Fruit fly (Drosophila melanogaster) whole organism, embryonic: Measurements from ENCODE around the gene CG1971.

Experiments used
- Bgb ChIP-seq: fragments of 200-800 bp; sonication (Bioruptor generic); IDR thresholded peaks from 2 replicates; pipeline ENCODE4 v1.3.6; 2022; ENCODE audit warnings: missing biosample characterization, missing genetic modification characterization; ENCODE audit not compliant: partially characterized antibody
- CG12391 ChIP-seq: fragments of 200-800 bp; sonication (Bioruptor generic); optimal IDR thresholded peaks from 3 replicates; lab custom pipeline; 2018; ENCODE audit warnings: missing biosample characterization, mild to moderate bottlenecking, missing genetic modification characterization, moderate library complexity
- CG14050 ChIP-seq: fragments of 200-800 bp; sonication (Bioruptor generic); IDR thresholded peaks from 3 replicates; pipeline ENCODE4 v1.3.6; 2022; ENCODE audit warnings: missing biosample characterization, missing genetic modification characterization
- CG14441 ChIP-seq: fragments of 200-800 bp; sonication (Bioruptor generic); IDR thresholded peaks from 2 replicates; pipeline ENCODE4 v1.3.6; 2022; ENCODE audit warnings: missing biosample characterization, missing genetic modification characterization
- CG16815 ChIP-seq: fragments of 200-800 bp; sonication (Bioruptor generic); optimal IDR thresholded peaks from 3 replicates; lab custom pipeline; 2017; ENCODE audit warnings: missing biosample characterization, mild to moderate bottlenecking, missing genetic modification characterization
- CG18476 ChIP-seq: fragments of 200-800 bp; sonication (Bioruptor generic); optimal IDR thresholded peaks from 2 replicates; lab custom pipeline; 2016; ENCODE audit warnings: missing biosample characterization, mild to moderate bottlenecking, missing genetic modification characterization
- CG2712 ChIP-seq: fragments of 200-800 bp; optimal IDR thresholded peaks from 3 replicates; lab custom pipeline; 2019; ENCODE audit warnings: missing biosample characterization, mild to moderate bottlenecking, missing genetic modification characterization, moderate library complexity
- CG30431 ChIP-seq: fragments of 200-800 bp; sonication (Bioruptor generic); optimal IDR thresholded peaks from 2 replicates; lab custom pipeline; 2017; ENCODE audit warnings: missing biosample characterization, missing genetic modification characterization
- CG3847 ChIP-seq: fragments of 200-800 bp; sonication (Bioruptor generic); IDR thresholded peaks from 2 replicates; pipeline ENCODE4 v1.3.6; 2022; ENCODE audit warnings: missing biosample characterization, missing genetic modification characterization
- CG6791 ChIP-seq: fragments of 200-800 bp; sonication (Bioruptor generic); IDR thresholded peaks from 3 replicates; pipeline ENCODE4 v1.3.6; 2022; ENCODE audit warnings: missing biosample characterization, missing genetic modification characterization; ENCODE audit not compliant: partially characterized antibody
- CG7372 ChIP-seq: fragments of 200-800 bp; sonication (Bioruptor generic); IDR thresholded peaks from 2 replicates; pipeline ENCODE4 v1.3.6; 2022; ENCODE audit warnings: missing biosample characterization, missing genetic modification characterization
- CG8089 ChIP-seq: fragments of 200-800 bp; sonication (Bioruptor generic); optimal IDR thresholded peaks from 3 replicates; lab custom pipeline; 2016; ENCODE audit warnings: missing biosample characterization, missing genetic modification characterization
- CG8388 ChIP-seq: fragments of 200-800 bp; sonication (Bioruptor generic); optimal IDR thresholded peaks from 2 replicates; lab custom pipeline; 2019; ENCODE audit warnings: missing biosample characterization, mild to moderate bottlenecking, missing genetic modification characterization, moderate library complexity
- CG9797 ChIP-seq: fragments of 200-800 bp; sonication (Bioruptor generic); optimal IDR thresholded peaks from 3 replicates; lab custom pipeline; 2018; ENCODE audit warnings: missing biosample characterization, mild to moderate bottlenecking, missing genetic modification characterization
- Dbx ChIP-seq: fragments of 200-800 bp; sonication (Bioruptor generic); IDR thresholded peaks from 3 replicates; pipeline ENCODE4 v1.3.6; 2022; ENCODE audit warnings: missing biosample characterization, missing genetic modification characterization
- Dfd ChIP-seq, 2 experiments: fragments of >200 bp; optimal IDR thresholded peaks; 2 replicates each; lab custom pipeline; 2017; ENCODE audit warnings: missing biosample characterization in 2 of 2, missing genetic modification characterization in 2 of 2
- E2f2 ChIP-seq: fragments of 200-800 bp; sonication (Bioruptor generic); IDR thresholded peaks from 2 replicates; pipeline ENCODE4 v1.3.6; 2022; ENCODE audit warnings: missing biosample characterization, missing genetic modification characterization
- Fer1 ChIP-seq: fragments of 200-800 bp; sonication (Bioruptor generic); optimal IDR thresholded peaks from 2 replicates; lab custom pipeline; 2017; ENCODE audit warnings: missing biosample characterization, mild to moderate bottlenecking, missing genetic modification characterization
- Hr51 ChIP-seq, 2 experiments: fragments of 200-800 bp; sonication (Bioruptor generic); optimal IDR thresholded peaks; 2 replicates in 1 of 2; 3 replicates in 1 of 2; lab custom pipeline; 2016 to 2018; ENCODE audit warnings: missing biosample characterization in 2 of 2, missing genetic modification characterization in 2 of 2, mild to moderate bottlenecking in 1 of 2, moderate library complexity in 1 of 2
- Hsf ChIP-seq: fragments of 200-800 bp; sonication (Bioruptor generic); optimal IDR thresholded peaks from 3 replicates; lab custom pipeline; 2016; ENCODE audit warnings: missing biosample characterization, missing genetic modification characterization
- Med ChIP-seq: fragments of 200-800 bp; sonication (Bioruptor generic); peaks from one replicate; lab custom pipeline; 2016; ENCODE audit warnings: missing biosample characterization, missing genetic modification characterization, mild to moderate bottlenecking, inconsistent platforms, moderate library complexity
- Mes4 ChIP-seq: fragments of 200-800 bp; sonication (Bioruptor generic); optimal IDR thresholded peaks from 2 replicates; lab custom pipeline; 2016; ENCODE audit warnings: missing biosample characterization, missing genetic modification characterization
- Myb ChIP-seq: fragments of 200-800 bp; sonication (Bioruptor generic); optimal IDR thresholded peaks from 2 replicates; lab custom pipeline; 2016; ENCODE audit warnings: missing biosample characterization, missing genetic modification characterization
- NFAT ChIP-seq: fragments of 200-800 bp; sonication (Bioruptor generic); IDR thresholded peaks from 2 replicates; pipeline ENCODE4 v1.3.6; 2022; ENCODE audit warnings: missing biosample characterization, missing genetic modification characterization
- Ptx1 ChIP-seq: fragments of 200-800 bp; sonication (Bioruptor generic); IDR thresholded peaks from 2 replicates; pipeline ENCODE4 v1.3.6; 2022; ENCODE audit warnings: missing biosample characterization, missing genetic modification characterization
- Ravus ChIP-seq: fragments of 200-800 bp; sonication (Bioruptor generic); IDR thresholded peaks from 2 replicates; pipeline ENCODE4 v1.3.6; 2022; ENCODE audit warnings: missing biosample characterization, missing genetic modification characterization
- Rx ChIP-seq: fragments of 200-800 bp; sonication (Bioruptor generic); IDR thresholded peaks from 2 replicates; pipeline ENCODE4 v1.3.6; 2022; ENCODE audit warnings: missing biosample characterization, missing genetic modification characterization
- Scr ChIP-seq: fragments of 200-800 bp; sonication (Bioruptor generic); IDR thresholded peaks from 2 replicates; pipeline ENCODE4 v1.3.6; 2022; ENCODE audit warnings: missing biosample characterization, missing genetic modification characterization; ENCODE audit not compliant: partially characterized antibody
- abd-A ChIP-seq: fragments of 200-800 bp; sonication (Bioruptor generic); optimal IDR thresholded peaks from 3 replicates; lab custom pipeline; 2019; ENCODE audit warnings: missing biosample characterization, mild to moderate bottlenecking, missing genetic modification characterization, moderate library complexity
- ac ChIP-seq: fragments of 200-800 bp; sonication (Bioruptor generic); optimal IDR thresholded peaks from 3 replicates; lab custom pipeline; 2017; ENCODE audit warnings: missing biosample characterization, mild to moderate bottlenecking, missing genetic modification characterization
- az2 ChIP-seq: fragments of 200-800 bp; sonication (Bioruptor generic); optimal IDR thresholded peaks from 3 replicates; lab custom pipeline; 2016; ENCODE audit warnings: missing biosample characterization, missing genetic modification characterization
- cg ChIP-seq: fragments of 200-800 bp; sonication (Bioruptor generic); optimal IDR thresholded peaks from 3 replicates; lab custom pipeline; 2019; ENCODE audit warnings: missing biosample characterization, mild to moderate bottlenecking, missing genetic modification characterization, moderate library complexity
- dpn ChIP-seq, 2 experiments: fragments of 200-800 bp; sonication (Bioruptor generic); optimal IDR thresholded peaks; 3 replicates each; lab custom pipeline; 2016; ENCODE audit warnings: missing biosample characterization in 2 of 2, missing genetic modification characterization in 2 of 2
- esg ChIP-seq: fragments of 200-800 bp; sonication (Bioruptor generic); conservative IDR thresholded peaks from 2 replicates; pipeline ENCODE4 v1.3.6; 2022; ENCODE audit warnings: missing biosample characterization, missing genetic modification characterization
- gfzf ChIP-seq: fragments of 200-800 bp; sonication (Bioruptor generic); optimal IDR thresholded peaks from 2 replicates; lab custom pipeline; 2016; ENCODE audit warnings: missing biosample characterization, mild to moderate bottlenecking, missing genetic modification characterization, moderate library complexity
- jing ChIP-seq: fragments of 200-800 bp; sonication (Bioruptor generic); optimal IDR thresholded peaks from 2 replicates; lab custom pipeline; 2018; ENCODE audit warnings: missing biosample characterization, mild to moderate bottlenecking, missing genetic modification characterization
- knrl ChIP-seq: fragments of 200-800 bp; sonication (Bioruptor generic); IDR thresholded peaks from 3 replicates; pipeline ENCODE4 v1.3.6; 2022; ENCODE audit warnings: missing biosample characterization, missing genetic modification characterization; ENCODE audit not compliant: partially characterized antibody
- lov ChIP-seq, 2 experiments: fragments of 200-800 bp in 1 of 2; fragments of >200 bp in 1 of 2; sonication (Bioruptor generic) in 1 of 2; IDR thresholded peaks in 1 of 2; optimal IDR thresholded peaks in 1 of 2; 2 replicates in 1 of 2; 3 replicates in 1 of 2; pipeline versions ENCODE4 v1.3.6 to Lab custom; 2017 to 2022; ENCODE audit warnings: missing biosample characterization in 1 of 2, missing genetic modification characterization in 1 of 2
- oc ChIP-seq: fragments of 200-800 bp; sonication (Bioruptor generic); optimal IDR thresholded peaks from 2 replicates; lab custom pipeline; 2018; ENCODE audit warnings: missing biosample characterization, mild to moderate bottlenecking, missing genetic modification characterization, moderate library complexity
- pan ChIP-seq, 4 experiments: fragments of >200 bp in 3 of 4; fragments of 200-800 bp in 1 of 4; sonication (Bioruptor generic) in 1 of 4; optimal IDR thresholded peaks in 3 of 4; IDR thresholded peaks in 1 of 4; 2 replicates each; pipeline versions ENCODE4 v1.3.6 to Lab custom; 2017 to 2022; ENCODE audit warnings: missing biosample characterization in 2 of 4, missing genetic modification characterization in 2 of 4, mixed read lengths in 1 of 4
- psq ChIP-seq: fragments of 200-800 bp; sonication (Bioruptor generic); optimal IDR thresholded peaks from 2 replicates; lab custom pipeline; 2017; ENCODE audit warnings: missing biosample characterization, missing genetic modification characterization
- seq ChIP-seq: fragments of 200-800 bp; sonication (Bioruptor generic); IDR thresholded peaks from 2 replicates; pipeline ENCODE4 v1.3.6; 2022; ENCODE audit warnings: missing biosample characterization, missing genetic modification characterization
- sna ChIP-seq: fragments of 200-800 bp; sonication (Bioruptor generic); IDR thresholded peaks from 2 replicates; pipeline ENCODE4 v1.3.6; 2022; ENCODE audit warnings: missing biosample characterization, missing genetic modification characterization; ENCODE audit not compliant: partially characterized antibody
- tio ChIP-seq: fragments of 200-800 bp; sonication (Bioruptor generic); optimal IDR thresholded peaks from 2 replicates; lab custom pipeline; 2017; ENCODE audit warnings: missing biosample characterization, missing genetic modification characterization, inconsistent platforms
- tll ChIP-seq, 2 experiments: fragments of 200-800 bp in 1 of 2; fragments of >200 bp in 1 of 2; sonication (Bioruptor generic) in 1 of 2; optimal IDR thresholded peaks; 2 replicates each; lab custom pipeline; 2017 to 2019; ENCODE audit warnings: missing biosample characterization in 2 of 2, missing genetic modification characterization in 2 of 2, mild to moderate bottlenecking in 1 of 2, moderate library complexity in 1 of 2
- unc-4 ChIP-seq: fragments of 200-800 bp; sonication (Bioruptor generic); IDR thresholded peaks from 2 replicates; pipeline ENCODE4 v1.3.6; 2022; ENCODE audit warnings: missing biosample characterization, missing genetic modification characterization; ENCODE audit not compliant: partially characterized antibody
- usp ChIP-seq: fragments of >200 bp; optimal IDR thresholded peaks from 2 replicates; lab custom pipeline; 2017; ENCODE audit warnings: missing biosample characterization, missing genetic modification characterization

CG1971 gene

dm6 chr3R:31812117-31812975 is 7.1 kb downstream of the CG1971 start, which contains the start of the genes FeCH and RhoGAP100F:
TSS of gene FeCH (minus strand) at chr3R:31812296.
TSS of gene RhoGAP100F (plus strand) at chr3R:31812609.
- TF ChIP-seq Dfd (GFP tag; optimal IDR thresholded peaks at IDR 0.05; lab: Kevin White, UChicago) (no peak), E2f2 (GFP tag; lab: Robert Waterston, UW) (peak; percentile 64), CG14050 (GFP tag; lab: Robert Waterston, UW) (no peak), CG7372 (GFP tag; lab: Robert Waterston, UW) (no peak), psq (GFP tag; lab: Kevin White, UChicago) (no peak), seq (GFP tag; lab: Robert Waterston, UW) (peak; percentile 53; the same call in 1 of the 2 replicates), CG12391 (tag; lab: Kevin White, UChicago) (no peak), CG18476 (no peak), pan (optimal IDR thresholded peaks at IDR 0.05; lab: Kevin White, UChicago) (no peak), pan (GFP tag; optimal IDR thresholded peaks at IDR 0.05 in 1 of 2, IDR thresholded peaks at IDR 0.05 in 1 of 2) (no peak), CG30431 (no peak), Hr51 (GFP tag; optimal IDR thresholded peaks at IDR 0.05; lab: Kevin White, UChicago) (no peak), CG6791 (GFP tag; lab: Robert Waterston, UW) (no peak), knrl (peak; percentile 40; the same call in 1 of the 3 replicates), Med (peak; percentile 13), Ravus (GFP tag; lab: Robert Waterston, UW) (no peak), tll (GFP tag; optimal IDR thresholded peaks at IDR 0.05; lab: Kevin White, UChicago) (no peak), usp (no peak), sna (GFP tag; lab: Robert Waterston, UW) (no peak), tio (GFP tag; lab: Kevin White, UChicago) (no peak), gfzf (peak; percentile 81), Scr (GFP tag; lab: Robert Waterston, UW) (0 out of 2 replicates have a peak, but pooled peaks have one; percentile 15), CG9797 (GFP tag; lab: Kevin White, UChicago) (peak; percentile 64), NFAT (GFP tag; lab: Robert Waterston, UW) (no peak), CG3847 (GFP tag; lab: Robert Waterston, UW) (no peak), Ptx1 (GFP tag; lab: Robert Waterston, UW) (no peak), CG14441 (GFP tag; lab: Robert Waterston, UW) (no peak), Hsf (GFP tag; lab: Kevin White, UChicago) (no peak), az2 (GFP tag; lab: Kevin White, UChicago) (no peak), unc-4 (GFP tag; lab: Robert Waterston, UW) (0 out of 2 replicates have a peak, but pooled peaks have one; percentile 26), Rx (GFP tag; lab: Robert Waterston, UW) (no peak), esg (no peak), cg (GFP tag; lab: Kevin White, UChicago) (peak; percentile 56), Mes4 (GFP tag; lab: Kevin White, UChicago) (no peak), lov (optimal IDR thresholded peaks at IDR 0.05; lab: Kevin White, UChicago) (no peak), lov (GFP tag; IDR thresholded peaks at IDR 0.05; lab: Robert Waterston, UW) (no peak), CG8089 (GFP tag; lab: Kevin White, UChicago) (no peak), Fer1 (no peak), oc (tag; lab: Kevin White, UChicago) (no peak), CG16815 (GFP tag; lab: Kevin White, UChicago) (no peak), dpn (GFP tag; optimal IDR thresholded peaks at IDR 0.05; lab: Kevin White, UChicago) (no peak), CG8388 (GFP tag; lab: Kevin White, UChicago) (no peak), CG2712 (tag; lab: Kevin White, UChicago) (peak; percentile 3), abd-A (no peak), Myb (GFP tag; lab: Kevin White, UChicago) (peak; percentile 69), Bgb (GFP tag; lab: Robert Waterston, UW) (no peak), jing (GFP tag; lab: Kevin White, UChicago) (no peak), ac (GFP tag; lab: Kevin White, UChicago) (no peak), Dbx (GFP tag; lab: Robert Waterston, UW) (no peak)
